Worm (Caenorhabditis elegans): ENCODE results near the gene F59B1.2.

The F59B1.2 gene

DNA sequence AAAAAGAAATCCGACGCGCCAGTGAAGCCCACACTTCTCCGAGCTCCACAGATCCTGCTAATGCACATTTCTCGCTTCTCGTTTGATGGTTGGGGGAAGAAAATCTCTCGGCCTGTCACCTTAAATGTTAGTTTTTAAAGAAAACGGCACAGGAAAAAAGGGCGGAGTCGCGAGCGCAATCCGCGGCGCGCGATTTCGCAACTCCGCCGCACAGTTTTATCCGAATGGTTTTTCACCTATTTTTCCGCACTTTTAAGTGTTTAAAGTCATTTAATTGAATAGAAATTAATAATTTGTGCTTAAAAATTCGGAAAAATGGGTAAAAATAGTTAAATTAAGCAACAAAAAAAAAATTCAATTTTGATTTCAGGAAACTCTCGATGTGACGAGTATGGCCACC, 45.5 kb upstream of the F59B1.2 start (continued):
- TF ChIP-seq fax-1 (tag; optimal IDR thresholded peaks at IDR 0.05) (peak; percentile 20), lim-6 (tag; optimal IDR thresholded peaks at IDR 0.05) (no peak), T23F11.4 (GFP tag; optimal IDR thresholded peaks at IDR 0.05) (no peak), lin-11 (tag; optimal IDR thresholded peaks at IDR 0.05) (peak; percentile 50), pag-3 (tag; optimal IDR thresholded peaks at IDR 0.05; ENCODE audit: borderline replicate concordance) (no peak), hlh-15 (tag; optimal IDR thresholded peaks at IDR 0.05) (peak; percentile 31), ceh-19 (GFP tag; optimal IDR thresholded peaks at IDR 0.05) (peak; percentile 49), pros-1 (tag; optimal IDR thresholded peaks at IDR 0.05) (no peak), ceh-34 (tag; optimal IDR thresholded peaks at IDR 0.05) (peak; percentile 74), ceh-24 (tag; optimal IDR thresholded peaks at IDR 0.05) (peak; percentile 0), dve-1 (tag; optimal IDR thresholded peaks at IDR 0.05) (no peak), gmeb-2 (tag; optimal IDR thresholded peaks at IDR 0.05) (peak; percentile 40), sdc-2 (tag; optimal IDR thresholded peaks at IDR 0.05) (peak; percentile 19), F13H6.1 (tag; optimal IDR thresholded peaks at IDR 0.05) (peak; percentile 46), hlh-8 (tag; optimal IDR thresholded peaks at IDR 0.05) (no peak), ceh-18 (tag; optimal IDR thresholded peaks at IDR 0.05) (peak; percentile 19), nhr-11 (tag; optimal IDR thresholded peaks at IDR 0.05) (no peak), pax-1 (tag; optimal IDR thresholded peaks at IDR 0.05) (no peak), C38D4.7 (GFP tag; optimal IDR thresholded peaks at IDR 0.05) (peak; percentile 54), ref-2 (tag; optimal IDR thresholded peaks at IDR 0.05) (no peak), ztf-16 (tag; optimal IDR thresholded peaks at IDR 0.05) (peak; percentile 15), rnt-1 (tag; optimal IDR thresholded peaks at IDR 0.05) (no peak), hlh-6 (tag; optimal IDR thresholded peaks at IDR 0.05) (no peak), fkh-10 (GFP tag; optimal IDR thresholded peaks at IDR 0.05) (no peak), K02D7.2 (tag; optimal IDR thresholded peaks at IDR 0.05) (peak; percentile 18), ceh-14 (tag; optimal IDR thresholded peaks at IDR 0.05) (peak; percentile 9), nfya-1 (tag; optimal IDR thresholded peaks at IDR 0.05) (peak; percentile 24), nhr-232 (tag; optimal IDR thresholded peaks at IDR 0.05) (peak; percentile 56), syd-9 (tag; optimal IDR thresholded peaks at IDR 0.05) (no peak), ceh-31 (tag; optimal IDR thresholded peaks at IDR 0.05) (peak; percentile 62), che-1 (tag; optimal IDR thresholded peaks at IDR 0.05) (peak; percentile 70), sox-4 (tag; optimal IDR thresholded peaks at IDR 0.05) (peak; percentile 73), unc-86 (tag; optimal IDR thresholded peaks at IDR 0.05) (peak; percentile 11), ceh-48 (tag; optimal IDR thresholded peaks at IDR 0.05) (peak; percentile 34), ttx-3 (tag; optimal IDR thresholded peaks at IDR 0.05) (peak; percentile 64), elt-4 (tag; optimal IDR thresholded peaks at IDR 0.05) (no peak), ceh-45 (GFP tag; IDR thresholded peaks at IDR 0.05) (no peak), elt-2 (tag; optimal IDR thresholded peaks at IDR 0.05) (peak; percentile 81), ceh-6 (GFP tag; optimal IDR thresholded peaks at IDR 0.05) (peak; percentile 39), mec-3 (tag; optimal IDR thresholded peaks at IDR 0.05; ENCODE audit: borderline replicate concordance) (peak; percentile 13), hlh-30 (tag; optimal IDR thresholded peaks at IDR 0.05; ENCODE audit: insufficient read depth) (no peak), tbx-7 (tag; optimal IDR thresholded peaks at IDR 0.05) (no peak), hlh-13 (GFP tag; optimal IDR thresholded peaks at IDR 0.05) (no peak), dmd-4 (tag; optimal IDR thresholded peaks at IDR 0.05; ENCODE audit: borderline replicate concordance) (peak; percentile 45), ets-4 (tag; optimal IDR thresholded peaks at IDR 0.05) (no peak), madf-2 (tag; optimal IDR thresholded peaks at IDR 0.05) (no peak), tbx-2 (tag; optimal IDR thresholded peaks at IDR 0.05) (peak; percentile 74), unc-3 (GFP tag; conservative IDR thresholded peaks at IDR 0.05) (0 out of 2 replicates have a peak, but pooled peaks have one; percentile 38), unc-3 (tag; optimal IDR thresholded peaks at IDR 0.05) (peak; percentile 55), fkh-6 (tag; optimal IDR thresholded peaks at IDR 0.05) (peak; percentile 33)

Data from whole organism, late embryonic.